Fruit fly (Drosophila melanogaster) whole organism, wandering third instar larva: Measurements from ENCODE around the gene CG15239.

Experiments
- Abd-B ChIP-seq: fragments of >200 bp; optimal IDR thresholded peaks from 2 replicates; lab custom pipeline; 2017; ENCODE audit warnings: missing biosample characterization, missing genetic modification characterization
- CG32264 ChIP-seq: fragments of 200-800 bp; sonication (Bioruptor generic); optimal IDR thresholded peaks from 2 replicates; lab custom pipeline; 2016; ENCODE audit warnings: missing biosample characterization, missing genetic modification characterization
- CrebA ChIP-seq: fragments of 200-800 bp; sonication (Bioruptor generic); optimal IDR thresholded peaks from 2 replicates; lab custom pipeline; 2016; ENCODE audit warnings: missing biosample characterization, mild to moderate bottlenecking, missing genetic modification characterization, borderline replicate concordance
- Dfd ChIP-seq: fragments of >200 bp; optimal IDR thresholded peaks from 2 replicates; lab custom pipeline; 2017; ENCODE audit warnings: missing biosample characterization, missing genetic modification characterization
- Dif ChIP-seq: fragments of 200-275, 200-300 bp; sonication (Bioruptor generic); optimal IDR thresholded peaks from 2 replicates; lab custom pipeline; 2018; ENCODE audit warnings: missing biosample characterization, missing genetic modification characterization; ENCODE audit not compliant: partially characterized antibody
- HLH106 ChIP-seq: fragments of 200-800 bp; optimal IDR thresholded peaks from 3 replicates; lab custom pipeline; 2019; ENCODE audit warnings: missing biosample characterization, mild to moderate bottlenecking, missing genetic modification characterization, moderate library complexity
- Hnf4 ChIP-seq: fragments of 200-800 bp; sonication (Bioruptor generic); optimal IDR thresholded peaks from 2 replicates; lab custom pipeline; 2016; ENCODE audit warnings: missing biosample characterization, mild to moderate bottlenecking, missing genetic modification characterization
- Hr78 ChIP-seq: fragments of >200 bp; optimal IDR thresholded peaks from 2 replicates; lab custom pipeline; 2017; ENCODE audit warnings: missing biosample characterization, missing genetic modification characterization
- Hr83 ChIP-seq: fragments of 200-300 bp; sonication (Bioruptor generic); optimal IDR thresholded peaks from 2 replicates; lab custom pipeline; 2016; ENCODE audit warnings: missing biosample characterization, mild to moderate bottlenecking, missing genetic modification characterization, moderate library complexity; ENCODE audit not compliant: poor library complexity, severe bottlenecking
- Jra ChIP-seq: sonication (Bioruptor generic); optimal IDR thresholded peaks from 2 replicates; lab custom pipeline; 2016; ENCODE audit warnings: missing biosample characterization, missing genetic modification characterization
- Mio ChIP-seq: sonication (Bioruptor generic); optimal IDR thresholded peaks from 2 replicates; lab custom pipeline; 2016; ENCODE audit warnings: missing biosample characterization, missing genetic modification characterization
- Myc ChIP-seq: fragments of >200 bp; optimal IDR thresholded peaks from 2 replicates; lab custom pipeline; 2017
- N ChIP-seq: fragments of >200 bp; optimal IDR thresholded peaks from 2 replicates; lab custom pipeline; 2018; ENCODE audit warnings: missing biosample characterization, missing external identifiers, missing genetic modification characterization
- OdsH ChIP-seq: fragments of 200-800 bp; sonication (Bioruptor generic); optimal IDR thresholded peaks from 2 replicates; lab custom pipeline; 2016; ENCODE audit warnings: missing biosample characterization, mild to moderate bottlenecking, missing genetic modification characterization
- Rel ChIP-seq, 2 experiments: fragments of 200-800 bp; sonication (Bioruptor generic) in 1 of 2; optimal IDR thresholded peaks; 2 replicates in 1 of 2; 3 replicates in 1 of 2; lab custom pipeline; 2016 to 2019; ENCODE audit warnings: mild to moderate bottlenecking in 2 of 2, missing biosample characterization in 2 of 2, missing genetic modification characterization in 2 of 2, moderate library complexity in 1 of 2
- Sp1 ChIP-seq: fragments of 200-800 bp; sonication (Bioruptor generic); optimal IDR thresholded peaks from 3 replicates; lab custom pipeline; 2019; ENCODE audit warnings: missing biosample characterization, mild to moderate bottlenecking, missing genetic modification characterization, moderate library complexity
- Vsx2 ChIP-seq: fragments of 200-300, 225-300 bp; sonication (Bioruptor generic); optimal IDR thresholded peaks from 2 replicates; lab custom pipeline; 2018; ENCODE audit warnings: missing biosample characterization, missing genetic modification characterization; ENCODE audit not compliant: partially characterized antibody
- br ChIP-seq: fragments of 200-800 bp; sonication (Bioruptor generic); optimal IDR thresholded peaks from 2 replicates; lab custom pipeline; 2016; ENCODE audit warnings: missing biosample characterization, missing genetic modification characterization
- brk ChIP-seq: fragments of 200-800 bp; sonication (Bioruptor generic); optimal IDR thresholded peaks from 2 replicates; lab custom pipeline; 2016; ENCODE audit warnings: missing biosample characterization, mild to moderate bottlenecking, missing genetic modification characterization
- dl ChIP-seq, 2 experiments: fragments of 175-275, 200-275 bp in 1 of 2; fragments of 200-275 bp in 1 of 2; sonication (Bioruptor generic); optimal IDR thresholded peaks; lab custom pipeline; 2018; ENCODE audit warnings: mild to moderate bottlenecking in 2 of 2, missing biosample characterization in 2 of 2, missing genetic modification characterization in 2 of 2, moderate library complexity in 2 of 2; ENCODE audit not compliant: partially characterized antibody in 2 of 2, insufficient read depth in 1 of 2
- dmrt93B ChIP-seq: fragments of 200-800 bp; sonication (Bioruptor generic); optimal IDR thresholded peaks from 2 replicates; lab custom pipeline; 2018; ENCODE audit warnings: missing biosample characterization, mild to moderate bottlenecking, missing genetic modification characterization
- dsf ChIP-seq: sonication (Bioruptor generic); optimal IDR thresholded peaks from 2 replicates; lab custom pipeline; 2016; ENCODE audit warnings: missing biosample characterization, missing genetic modification characterization, borderline replicate concordance
- ey ChIP-seq: fragments of 200-800 bp; sonication (Bioruptor generic); optimal IDR thresholded peaks from 2 replicates; lab custom pipeline; 2016; ENCODE audit warnings: missing biosample characterization, missing genetic modification characterization
- foxo ChIP-seq, 2 experiments: fragments of 200-800 bp; sonication (Bioruptor generic); optimal IDR thresholded peaks; 2 replicates in 1 of 2; 3 replicates in 1 of 2; lab custom pipeline; 2016 to 2017; ENCODE audit warnings: missing biosample characterization in 2 of 2, missing genetic modification characterization in 2 of 2
- h ChIP-seq: fragments of 200-800 bp; sonication (Bioruptor generic); optimal IDR thresholded peaks from 3 replicates; lab custom pipeline; 2016; ENCODE audit warnings: missing biosample characterization, mild to moderate bottlenecking, missing genetic modification characterization
- lola ChIP-seq: fragments of >200 bp; optimal IDR thresholded peaks from 2 replicates; lab custom pipeline; 2017; ENCODE audit warnings: missing biosample characterization, missing genetic modification characterization
- psq ChIP-seq: fragments of 200-800 bp; sonication (Bioruptor generic); optimal IDR thresholded peaks from 3 replicates; lab custom pipeline; 2017; ENCODE audit warnings: missing biosample characterization, mild to moderate bottlenecking, missing genetic modification characterization, moderate library complexity
- sage ChIP-seq: fragments of 200-800 bp; sonication (Bioruptor generic); optimal IDR thresholded peaks from 2 replicates; lab custom pipeline; 2016; ENCODE audit warnings: missing biosample characterization, mild to moderate bottlenecking, missing genetic modification characterization
- sv ChIP-seq: fragments of 200-800 bp; sonication (Bioruptor generic); optimal IDR thresholded peaks from 3 replicates; lab custom pipeline; 2016; ENCODE audit warnings: missing biosample characterization, missing genetic modification characterization
- tai ChIP-seq: sonication (Bioruptor generic); optimal IDR thresholded peaks from 2 replicates; lab custom pipeline; 2016; ENCODE audit warnings: missing biosample characterization, missing genetic modification characterization
- usp ChIP-seq: fragments of >200 bp; optimal IDR thresholded peaks from 2 replicates; lab custom pipeline; 2017; ENCODE audit warnings: missing biosample characterization, missing genetic modification characterization
- woc ChIP-seq: sonication (Bioruptor generic); optimal IDR thresholded peaks from 2 replicates; lab custom pipeline; 2016; ENCODE audit warnings: missing biosample characterization, mild to moderate bottlenecking, missing genetic modification characterization

CG15239 gene

dm6 chrX:3880645-3881316 is 3.2 kb upstream of the CG15239 start, which contains the start of gene VhaAC39-1:
Gene VhaAC39-1 (plus strand): TSS chrX:3880748.
- peak; percentile 17 for TF ChIP-seq HLH106
- no peak for TF ChIP-seq woc (GFP tag; lab: Kevin White, UChicago)
- peak; percentile 17 for TF ChIP-seq N (GFP tag; lab: Kevin White, UChicago)
- no peak for TF ChIP-seq Rel (GFP tag; optimal IDR thresholded peaks at IDR 0.05; lab: Kevin White, UChicago)
- TF ChIP-seq Rel (tag; optimal IDR thresholded peaks at IDR 0.05; lab: Kevin White, UChicago): peak; percentile 43

- TF ChIP-seq Rel (GFP tag; optimal IDR thresholded peaks at IDR 0.05; lab: Kevin White, UChicago) (no peak), Rel (tag; optimal IDR thresholded peaks at IDR 0.05; lab: Kevin White, UChicago) (no peak), brk (GFP tag; lab: Kevin White, UChicago) (no peak), foxo (GFP tag; optimal IDR thresholded peaks at IDR 0.05; lab: Kevin White, UChicago) (no peak), Jra (GFP tag; lab: Kevin White, UChicago) (no peak), dl (GFP tag; optimal IDR thresholded peaks at IDR 0.05; lab: Kevin White, UChicago; ENCODE audit: insufficient read depth in 1 of 2, partially characterized antibody in 2 of 2) (no peak), lola (GFP tag; lab: Kevin White, UChicago) (no peak), woc (GFP tag; lab: Kevin White, UChicago) (no peak), br (GFP tag; lab: Kevin White, UChicago) (no peak), N (GFP tag; lab: Kevin White, UChicago) (no peak), Myc (lab: Kevin White, UChicago) (no peak), CrebA (GFP tag; lab: Kevin White, UChicago) (no peak), usp (GFP tag; lab: Kevin White, UChicago) (no peak), h (GFP tag; lab: Kevin White, UChicago) (no peak), Abd-B (GFP tag; lab: Kevin White, UChicago) (no peak), tai (GFP tag; lab: Kevin White, UChicago) (no peak), Sp1 (no peak), Hnf4 (GFP tag; lab: Kevin White, UChicago) (no peak)
Measured at dm6 chrX:3886751-3887150, 2.8 kb downstream of the CG15239 start.

dm6 chrX:3887606-3888216 is 3.7 kb downstream of the CG15239 start:
- TF ChIP-seq N (GFP tag; lab: Kevin White, UChicago) (no peak), CG32264 (GFP tag; lab: Kevin White, UChicago) (no peak), Vsx2 (no peak), dmrt93B (GFP tag; lab: Kevin White, UChicago) (no peak), usp (GFP tag; lab: Kevin White, UChicago) (no peak), Jra (GFP tag; lab: Kevin White, UChicago) (no peak), Hr83 (no peak)
- TF ChIP-seq, all 38 proteins: peak for 0

dm6 chrX:3901926-3902325 is 18.0 kb downstream of the CG15239 start:
- no peak for TF ChIP-seq dl (GFP tag; optimal IDR thresholded peaks at IDR 0.05; lab: Kevin White, UChicago; ENCODE audit: insufficient read depth in 1 of 2, partially characterized antibody in 2 of 2)
- no peak for TF ChIP-seq CrebA (GFP tag; lab: Kevin White, UChicago)
- no peak for TF ChIP-seq N (GFP tag; lab: Kevin White, UChicago)
- no peak for TF ChIP-seq Dif (GFP tag; lab: Kevin White, UChicago)
- no peak for TF ChIP-seq psq (GFP tag; lab: Kevin White, UChicago)
- TF ChIP-seq Hr78 (GFP tag; lab: Kevin White, UChicago): no peak
- TF ChIP-seq Abd-B (GFP tag; lab: Kevin White, UChicago): no peak
- no peak for TF ChIP-seq Hr83
- TF ChIP-seq sage (GFP tag; lab: Kevin White, UChicago): no peak
- no peak for TF ChIP-seq CG32264 (GFP tag; lab: Kevin White, UChicago)
- TF ChIP-seq dsf (GFP tag; lab: Kevin White, UChicago): no peak
- no peak for TF ChIP-seq sv (GFP tag; lab: Kevin White, UChicago)
- no peak for TF ChIP-seq Dfd (GFP tag; lab: Kevin White, UChicago)
- TF ChIP-seq ey (GFP tag; lab: Kevin White, UChicago): no peak
- TF ChIP-seq Rel (GFP tag; optimal IDR thresholded peaks at IDR 0.05; lab: Kevin White, UChicago): no peak
- no peak for TF ChIP-seq Rel (tag; optimal IDR thresholded peaks at IDR 0.05; lab: Kevin White, UChicago)
- no peak for TF ChIP-seq Hnf4 (GFP tag; lab: Kevin White, UChicago)
- no peak for TF ChIP-seq Jra (GFP tag; lab: Kevin White, UChicago)
- TF ChIP-seq OdsH (GFP tag; lab: Kevin White, UChicago): no peak
- TF ChIP-seq brk (GFP tag; lab: Kevin White, UChicago): no peak
- TF ChIP-seq Mio (GFP tag; lab: Kevin White, UChicago): no peak
- TF ChIP-seq, all 38 proteins: peak for 0
